Fruit fly (Drosophila melanogaster) whole organism, embryonic: Measurements from ENCODE around the gene Vm26Aa.

Source experiments
- ATbp ChIP-seq: fragments of 200-800 bp; sonication (Bioruptor generic); optimal IDR thresholded peaks from 2 replicates; lab custom pipeline; 2017; ENCODE audit warnings: missing biosample characterization, mild to moderate bottlenecking, missing genetic modification characterization, missing genetic modification reagents
- CG10274 ChIP-seq: fragments of 200-800 bp; sonication (Bioruptor generic); optimal IDR thresholded peaks from 3 replicates; lab custom pipeline; 2017; ENCODE audit warnings: missing biosample characterization, mild to moderate bottlenecking, missing genetic modification characterization
- CG1233 ChIP-seq: fragments of 200-800 bp; sonication (Bioruptor generic); optimal IDR thresholded peaks from 4 replicates; lab custom pipeline; 2018; ENCODE audit warnings: missing biosample characterization, mild to moderate bottlenecking, missing genetic modification characterization
- CG13894 ChIP-seq: fragments of 200-800 bp; sonication (Bioruptor generic); optimal IDR thresholded peaks from 3 replicates; lab custom pipeline; 2018; ENCODE audit warnings: missing biosample characterization, mild to moderate bottlenecking, missing genetic modification characterization, moderate library complexity
- CG14860 ChIP-seq: fragments of 200-800 bp; sonication (Bioruptor generic); IDR thresholded peaks from 3 replicates; pipeline ENCODE4 v1.3.6; 2022; ENCODE audit warnings: missing biosample characterization, missing genetic modification characterization; ENCODE audit not compliant: partially characterized antibody
- CG15696 ChIP-seq: fragments of 200-800 bp; sonication (Bioruptor generic); optimal IDR thresholded peaks from 2 replicates; lab custom pipeline; 2019; ENCODE audit warnings: missing biosample characterization, mild to moderate bottlenecking, missing genetic modification characterization, moderate library complexity
- CG32767 ChIP-seq: fragments of 200-800 bp; sonication (Bioruptor generic); IDR thresholded peaks from 2 replicates; pipeline ENCODE4 v1.3.6; 2022; ENCODE audit warnings: missing biosample characterization, missing genetic modification characterization
- CG42726 ChIP-seq: fragments of 200-800 bp; sonication (Bioruptor generic); IDR thresholded peaks from 2 replicates; pipeline ENCODE4 v1.3.6; 2022; ENCODE audit warnings: missing biosample characterization, missing genetic modification characterization; ENCODE audit not compliant: partially characterized antibody
- CG4328 ChIP-seq: fragments of 200-800 bp; sonication (Bioruptor generic); optimal IDR thresholded peaks from 3 replicates; lab custom pipeline; 2017; ENCODE audit warnings: missing biosample characterization, missing genetic modification reagents, missing genetic modification characterization
- CG5953 ChIP-seq: fragments of 200-800 bp; sonication (Bioruptor generic); IDR thresholded peaks from 2 replicates; pipeline ENCODE4 v1.3.6; 2022; ENCODE audit warnings: missing biosample characterization, missing genetic modification characterization
- CG8944 ChIP-seq: fragments of 200-800 bp; sonication (Bioruptor generic); optimal IDR thresholded peaks from 3 replicates; lab custom pipeline; 2016; ENCODE audit warnings: missing biosample characterization, missing genetic modification characterization
- CG9437 ChIP-seq: fragments of 200-800 bp; sonication (Bioruptor generic); optimal IDR thresholded peaks from 2 replicates; lab custom pipeline; 2018; ENCODE audit warnings: missing biosample characterization, mild to moderate bottlenecking, missing genetic modification characterization
- Chrac-16 ChIP-seq: fragments of 200-800 bp; sonication (Bioruptor generic); optimal IDR thresholded peaks from 3 replicates; lab custom pipeline; 2016; ENCODE audit warnings: missing biosample characterization, missing genetic modification characterization
- Dad ChIP-seq: fragments of 200-800 bp; sonication (Bioruptor generic); optimal IDR thresholded peaks from 3 replicates; lab custom pipeline; 2016; ENCODE audit warnings: missing biosample characterization, missing genetic modification characterization
- Dp ChIP-seq: fragments of 200-800 bp; sonication (Bioruptor generic); optimal IDR thresholded peaks from 2 replicates; lab custom pipeline; 2018; ENCODE audit warnings: missing biosample characterization, mild to moderate bottlenecking, missing genetic modification characterization, moderate library complexity
- E2f2 ChIP-seq: fragments of 200-800 bp; sonication (Bioruptor generic); IDR thresholded peaks from 2 replicates; pipeline ENCODE4 v1.3.6; 2022; ENCODE audit warnings: missing biosample characterization, missing genetic modification characterization
- HLH3B ChIP-seq: fragments of 200-800 bp; sonication (Bioruptor generic); IDR thresholded peaks from 2 replicates; pipeline ENCODE4 v1.3.6; 2022; ENCODE audit warnings: missing biosample characterization, missing genetic modification characterization
- Max ChIP-seq: fragments of 200-800 bp; sonication (Bioruptor generic); optimal IDR thresholded peaks from 2 replicates; lab custom pipeline; 2016; ENCODE audit warnings: missing biosample characterization, mild to moderate bottlenecking, missing genetic modification characterization
- Med ChIP-seq: fragments of 200-800 bp; sonication (Bioruptor generic); peaks from one replicate; lab custom pipeline; 2016; ENCODE audit warnings: missing biosample characterization, missing genetic modification characterization, mild to moderate bottlenecking, inconsistent platforms, moderate library complexity
- Mrtf ChIP-seq: fragments of 200-800 bp; sonication (Bioruptor generic); IDR thresholded peaks from 3 replicates; pipeline ENCODE4 v1.3.6; 2022; ENCODE audit warnings: missing biosample characterization, missing genetic modification characterization
- Nf-YA ChIP-seq: fragments of 200-800 bp; sonication (Bioruptor generic); IDR thresholded peaks from 2 replicates; pipeline ENCODE4 v1.3.6; 2022; ENCODE audit warnings: missing biosample characterization, missing genetic modification characterization
- Pdp1 ChIP-seq, 2 experiments: fragments of 200-800 bp; sonication (Bioruptor generic); optimal IDR thresholded peaks; 3 replicates each; lab custom pipeline; 2016; ENCODE audit warnings: missing biosample characterization in 2 of 2, missing genetic modification characterization in 2 of 2, mild to moderate bottlenecking in 1 of 2, moderate library complexity in 1 of 2
- bbx ChIP-seq: fragments of 200-800 bp; sonication (Bioruptor generic); IDR thresholded peaks from 2 replicates; pipeline ENCODE4 v1.3.6; 2022; ENCODE audit warnings: missing biosample characterization, missing genetic modification characterization; ENCODE audit not compliant: partially characterized antibody
- crol ChIP-seq: fragments of 200-800 bp; sonication (Bioruptor generic); IDR thresholded peaks from 2 replicates; pipeline ENCODE4 v1.3.6; 2022; ENCODE audit warnings: missing biosample characterization, missing genetic modification characterization
- dpn ChIP-seq, 2 experiments: fragments of 200-800 bp; sonication (Bioruptor generic); optimal IDR thresholded peaks; 3 replicates each; lab custom pipeline; 2016; ENCODE audit warnings: missing biosample characterization in 2 of 2, missing genetic modification characterization in 2 of 2
- exex ChIP-seq: fragments of 200-800 bp; sonication (Bioruptor generic); optimal IDR thresholded peaks from 4 replicates; lab custom pipeline; 2018; ENCODE audit warnings: missing biosample characterization, mild to moderate bottlenecking, missing genetic modification characterization, moderate library complexity
- kni ChIP-seq: fragments of 200-800 bp; sonication (Bioruptor generic); optimal IDR thresholded peaks from 3 replicates; lab custom pipeline; 2017; ENCODE audit warnings: mild to moderate bottlenecking, missing biosample characterization, missing genetic modification reagents, missing genetic modification characterization
- nerfin-2 ChIP-seq: fragments of 200-800 bp; sonication (Bioruptor generic); IDR thresholded peaks from 2 replicates; pipeline ENCODE4 v1.3.6; 2022; ENCODE audit warnings: missing biosample characterization, missing genetic modification characterization; ENCODE audit not compliant: partially characterized antibody
- prd ChIP-seq, 3 experiments: fragments of >200 bp in 2 of 3; fragments of 200-800 bp in 1 of 3; sonication (Bioruptor generic) in 1 of 3; optimal IDR thresholded peaks in 2 of 3; IDR thresholded peaks in 1 of 3; 2 replicates in 2 of 3; 3 replicates in 1 of 3; pipeline versions ENCODE4 v1.3.6 to Lab custom; 2017 to 2022; ENCODE audit warnings: missing biosample characterization in 1 of 3, missing genetic modification characterization in 1 of 3
- pros ChIP-seq: fragments of 200-800 bp; sonication (Bioruptor generic); optimal IDR thresholded peaks from 3 replicates; lab custom pipeline; 2019; ENCODE audit warnings: missing biosample characterization, mild to moderate bottlenecking, missing genetic modification characterization, moderate library complexity
- psq ChIP-seq: fragments of 200-800 bp; sonication (Bioruptor generic); optimal IDR thresholded peaks from 2 replicates; lab custom pipeline; 2017; ENCODE audit warnings: missing biosample characterization, missing genetic modification characterization
- pzg ChIP-seq: fragments of 200-800 bp; sonication (Bioruptor generic); optimal IDR thresholded peaks from 3 replicates; lab custom pipeline; 2018; ENCODE audit warnings: missing biosample characterization, mild to moderate bottlenecking, missing genetic modification characterization, moderate library complexity
- repo ChIP-seq: fragments of 200-800 bp; sonication (Bioruptor generic); optimal IDR thresholded peaks from 2 replicates; lab custom pipeline; 2016; ENCODE audit warnings: missing biosample characterization, missing genetic modification characterization
- rib ChIP-seq: fragments of 200-800 bp; sonication (Bioruptor generic); IDR thresholded peaks from 2 replicates; pipeline ENCODE4 v1.3.6; 2022; ENCODE audit warnings: missing biosample characterization, missing genetic modification characterization
- run ChIP-seq: fragments of 200-800 bp; sonication (Bioruptor generic); optimal IDR thresholded peaks from 3 replicates; lab custom pipeline; 2018; ENCODE audit warnings: missing biosample characterization, mild to moderate bottlenecking, missing genetic modification characterization
- sc ChIP-seq, 3 experiments: fragments of >200 bp in 2 of 3; fragments of 200-800 bp in 1 of 3; sonication (Bioruptor generic) in 1 of 3; optimal IDR thresholded peaks; 2 replicates in 2 of 3; 3 replicates in 1 of 3; lab custom pipeline; 2017; ENCODE audit warnings: mild to moderate bottlenecking in 1 of 3, missing biosample characterization in 1 of 3, missing genetic modification characterization in 1 of 3, missing genetic modification reagents in 1 of 3
- sd ChIP-seq: fragments of 200-800 bp; sonication (Bioruptor generic); optimal IDR thresholded peaks from 3 replicates; lab custom pipeline; 2018; ENCODE audit warnings: missing biosample characterization, mild to moderate bottlenecking, missing genetic modification characterization, moderate library complexity
- shn ChIP-seq: fragments of 200-800 bp; sonication (Bioruptor generic); optimal IDR thresholded peaks from 3 replicates; lab custom pipeline; 2016; ENCODE audit warnings: missing biosample characterization, missing genetic modification characterization
- sisA ChIP-seq: fragments of 200-800 bp; sonication (Bioruptor generic); IDR thresholded peaks from 2 replicates; pipeline ENCODE4 v1.3.6; 2022; ENCODE audit warnings: missing biosample characterization, missing genetic modification characterization
- zen2 ChIP-seq: fragments of 200-800 bp; sonication (Bioruptor generic); IDR thresholded peaks from 3 replicates; pipeline ENCODE4 v1.3.6; 2022; ENCODE audit warnings: missing biosample characterization, missing genetic modification characterization; ENCODE audit not compliant: partially characterized antibody
- zfh2 ChIP-seq: fragments of 200-800 bp; sonication (Bioruptor generic); optimal IDR thresholded peaks from 2 replicates; lab custom pipeline; 2016; ENCODE audit warnings: missing biosample characterization, missing genetic modification characterization

Vm26Aa gene

dm6 chr2L:5961169-5961918 is 1.2 kb upstream of the Vm26Aa start (continued):
- TF ChIP-seq prd (optimal IDR thresholded peaks at IDR 0.05; lab: Kevin White, UChicago) (no peak), prd (GFP tag; IDR thresholded peaks at IDR 0.05; lab: Robert Waterston, UW) (0 out of 3 replicates have a peak, but pooled peaks have one; percentile 9), CG8944 (GFP tag; lab: Kevin White, UChicago) (no peak), bbx (peak; percentile 30; the same call in 1 of the 2 replicates), zen2 (GFP tag; lab: Robert Waterston, UW) (0 out of 3 replicates have a peak, but pooled peaks have one; percentile 16), crol (GFP tag; lab: Robert Waterston, UW) (peak; percentile 39; the same call in 1 of the 2 replicates), sisA (GFP tag; lab: Robert Waterston, UW) (0 out of 2 replicates have a peak, but pooled peaks have one; percentile 7), Pdp1 (GFP tag; optimal IDR thresholded peaks at IDR 0.05; lab: Kevin White, UChicago) (peak in 1 of 2 experiments; percentile 57)

dm6 chr2L:5958581-5959177 is 1.5 kb downstream of the Vm26Aa start, which contains the start of gene Vm26Ac:
Gene Vm26Ac, minus strand, starts transcription at chr2L:5958631.
- TF ChIP-seq nerfin-2 (GFP tag; lab: Robert Waterston, UW) (0 out of 2 replicates have a peak, but pooled peaks have one; percentile 30), CG14860 (GFP tag; lab: Robert Waterston, UW) (no peak)

dm6 chr2L:5956706-5957105 is 3.4 kb downstream of the Vm26Aa start, which contains the start of the genes CG13998 and Vm26Ab:
Gene CG13998, minus strand, starts transcription at chr2L:5956819.
Gene Vm26Ab, plus strand, starts transcription at chr2L:5957004.
- no peak for TF ChIP-seq CG9437 (GFP tag; lab: Kevin White, UChicago)
- TF ChIP-seq CG32767 (GFP tag; lab: Robert Waterston, UW) = no peak
- peak; percentile 26 for TF ChIP-seq Med (GFP tag; lab: Kevin White, UChicago)
- no peak for TF ChIP-seq rib
- TF ChIP-seq kni (GFP tag; lab: Kevin White, UChicago) = no peak
- no peak for TF ChIP-seq CG42726 (GFP tag; lab: Robert Waterston, UW)
- TF ChIP-seq CG1233 (GFP tag; lab: Kevin White, UChicago) = no peak
- 0 out of 3 replicates have a peak, but pooled peaks have one; percentile 9 for TF ChIP-seq Mrtf (GFP tag; lab: Robert Waterston, UW)
- TF ChIP-seq sd (tag; lab: Kevin White, UChicago) = no peak
- TF ChIP-seq Chrac-16 (GFP tag; lab: Kevin White, UChicago) = no peak
- TF ChIP-seq CG15696 (tag; lab: Kevin White, UChicago) = no peak
- TF ChIP-seq psq (GFP tag; lab: Kevin White, UChicago) = no peak
- no peak for TF ChIP-seq repo (GFP tag; lab: Kevin White, UChicago)
- no peak for TF ChIP-seq Max (GFP tag; lab: Kevin White, UChicago)
- no peak for TF ChIP-seq HLH3B (GFP tag; lab: Robert Waterston, UW)
- no peak for TF ChIP-seq run (tag; lab: Kevin White, UChicago)

DNA sequence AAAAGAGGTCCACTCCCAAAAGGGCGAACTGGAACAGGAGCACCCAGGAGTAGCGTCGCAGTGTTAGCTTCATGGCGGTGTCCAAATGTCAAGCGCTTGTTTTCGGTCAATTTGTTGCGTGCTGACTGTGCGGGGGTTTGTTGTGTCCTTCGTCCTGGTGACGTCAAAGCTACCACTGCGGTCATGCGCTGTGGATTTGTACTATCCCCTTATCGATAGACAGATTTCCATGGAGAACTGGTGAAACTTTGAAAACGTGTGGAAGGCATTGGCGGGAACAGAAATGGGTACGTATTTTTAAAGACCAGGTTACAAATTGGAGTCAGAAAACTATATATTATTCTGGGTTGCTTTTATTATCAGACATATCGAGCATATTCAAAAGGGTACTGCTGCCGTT is 4.0 kb downstream of the Vm26Aa start, which contains the start of gene CG13999:
Gene CG13999 (minus strand): TSS at position 314 of the 400 bp plus-strand sequence.
- no peak for TF ChIP-seq sc (optimal IDR thresholded peaks at IDR 0.05; lab: Kevin White, UChicago)
- TF ChIP-seq sc (GFP tag; optimal IDR thresholded peaks at IDR 0.05; lab: Kevin White, UChicago) = no peak
- no peak for TF ChIP-seq CG4328 (GFP tag; lab: Kevin White, UChicago)
- TF ChIP-seq CG5953 (GFP tag; lab: Robert Waterston, UW) = no peak
- TF ChIP-seq Dad (GFP tag; lab: Kevin White, UChicago) = no peak
- no peak for TF ChIP-seq dpn (GFP tag; optimal IDR thresholded peaks at IDR 0.05; lab: Kevin White, UChicago)
- TF ChIP-seq pzg (GFP tag; lab: Kevin White, UChicago) = peak; percentile 2
- TF ChIP-seq Dp (GFP tag; lab: Kevin White, UChicago) = peak; percentile 30
- no peak for TF ChIP-seq zfh2 (GFP tag; lab: Kevin White, UChicago)
- TF ChIP-seq CG13894 = no peak
- TF ChIP-seq exex (tag; lab: Kevin White, UChicago) = no peak
- no peak for TF ChIP-seq CG10274 (GFP tag; lab: Kevin White, UChicago)
- no peak for TF ChIP-seq repo (GFP tag; lab: Kevin White, UChicago)
- TF ChIP-seq E2f2 = peak; percentile 44; the same call in 1 of the 2 replicates
- no peak for TF ChIP-seq Nf-YA
- no peak for TF ChIP-seq ATbp
- no peak for TF ChIP-seq pros (GFP tag; lab: Kevin White, UChicago)
- TF ChIP-seq shn = no peak
- TF ChIP-seq psq (GFP tag; lab: Kevin White, UChicago) = no peak
